Worm (Caenorhabditis elegans): ENCODE data around the gene exos-4.1.

Gene exos-4.1

DNA sequence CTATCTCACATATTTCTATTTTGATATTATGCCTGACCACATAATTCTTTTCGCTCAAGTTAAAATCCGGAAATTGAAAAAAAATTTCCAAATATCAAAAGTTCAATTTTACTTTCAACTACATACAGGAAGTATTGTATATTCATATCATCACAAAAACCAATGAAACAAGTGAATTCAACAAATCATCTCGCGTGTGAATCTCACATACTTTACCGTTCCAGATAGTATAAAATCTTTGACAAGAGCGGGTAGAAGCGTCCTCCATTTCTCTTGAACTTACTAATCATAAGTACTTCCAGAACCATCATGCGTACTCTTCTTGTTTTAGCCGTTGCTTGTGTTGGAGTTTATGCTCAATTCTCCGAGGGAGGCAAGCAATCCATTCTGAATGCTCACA, 27.4 kb upstream of the exos-4.1 start, which contains the start of gene scl-8:
Gene scl-8, plus strand, starts transcription at position 301 of the 400 bp plus-strand sequence.
- TF ChIP-seq ref-1 (GFP tag; conservative IDR thresholded peaks at IDR 0.05) (no peak), med-1 (GFP tag; optimal IDR thresholded peaks at IDR 0.05; ENCODE audit: insufficient read depth) (no peak), ztf-29 (GFP tag; IDR thresholded peaks at IDR 0.05) (no peak), ztf-23 (GFP tag; IDR thresholded peaks at IDR 0.05) (no peak), T22C8.4 (GFP tag; IDR thresholded peaks at IDR 0.05) (no peak)

DNA sequence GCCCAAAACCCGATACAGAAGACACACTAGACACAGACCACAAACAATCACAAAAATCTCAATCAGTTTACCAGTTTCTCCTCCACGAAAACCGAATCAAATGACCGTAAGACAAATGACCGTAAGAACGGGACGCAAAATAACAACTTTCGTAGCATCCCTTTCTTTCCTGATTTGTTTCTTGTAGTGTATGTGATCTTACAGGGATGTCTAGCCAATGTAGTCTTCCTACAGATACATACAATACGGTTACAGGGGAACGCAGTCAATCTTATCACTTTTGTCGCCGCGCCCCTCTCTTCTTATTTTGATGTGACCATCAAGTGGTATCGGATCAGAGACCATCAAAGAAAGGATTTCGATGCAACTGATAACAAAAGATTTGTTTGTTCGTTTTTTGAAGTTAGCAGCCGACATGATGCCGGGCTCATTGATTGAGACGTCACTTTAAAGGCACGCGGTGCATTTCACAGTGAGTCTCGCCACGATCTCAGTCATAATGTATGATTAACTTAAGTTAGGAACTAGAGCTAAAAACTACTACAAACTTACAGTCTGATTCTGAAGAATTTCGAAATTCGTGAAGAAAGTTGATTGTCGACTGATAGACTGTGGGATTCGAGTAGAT, 23.1 kb upstream of the exos-4.1 start:
- TF ChIP-seq med-1 (GFP tag; optimal IDR thresholded peaks at IDR 0.05; ENCODE audit: insufficient read depth) (no peak), ref-1 (GFP tag; conservative IDR thresholded peaks at IDR 0.05) (no peak), T22C8.4 (GFP tag; IDR thresholded peaks at IDR 0.05) (no peak), ztf-23 (GFP tag; IDR thresholded peaks at IDR 0.05) (no peak), klf-2 (GFP tag; conservative IDR thresholded peaks at IDR 0.05) (no peak), flt-1 (GFP tag; IDR thresholded peaks at IDR 0.05) (no peak), tab-1 (GFP tag; IDR thresholded peaks at IDR 0.05) (no peak), ztf-29 (GFP tag; IDR thresholded peaks at IDR 0.05) (no peak), cog-1 (tag; optimal IDR thresholded peaks at IDR 0.05) (no peak)

DNA sequence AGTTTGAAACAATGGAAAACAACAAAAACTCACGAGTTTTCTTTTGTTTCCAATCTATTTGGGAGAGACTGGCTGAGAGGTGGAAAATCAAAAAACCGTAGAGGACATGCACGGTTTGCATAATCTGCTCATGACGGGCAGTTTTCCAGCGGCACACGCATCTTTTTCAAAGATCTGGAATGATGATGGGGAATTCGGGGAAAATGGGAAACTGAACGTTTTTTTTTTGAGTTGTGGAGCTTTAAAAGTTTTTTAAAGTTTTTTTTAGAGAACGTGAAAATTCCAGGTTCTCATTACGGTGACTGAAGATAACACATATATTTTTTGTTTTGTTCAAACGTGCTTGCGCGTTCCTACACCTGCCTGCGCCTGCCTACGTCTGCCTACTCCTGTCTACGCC, 22.2 kb upstream of the exos-4.1 start, which contains the start of gene C39E9.7:
Gene C39E9.7, minus strand, starts transcription at position 101 of the 400 bp plus-strand sequence.
- no peak for TF ChIP-seq tab-1 (GFP tag; IDR thresholded peaks at IDR 0.05)
- TF ChIP-seq flt-1 (GFP tag; IDR thresholded peaks at IDR 0.05), result no peak
- TF ChIP-seq ztf-29 (GFP tag; IDR thresholded peaks at IDR 0.05), result no peak
- TF ChIP-seq T22C8.4 (GFP tag; IDR thresholded peaks at IDR 0.05), result no peak
- no peak for TF ChIP-seq cog-1 (tag; optimal IDR thresholded peaks at IDR 0.05)
- no peak for TF ChIP-seq klf-2 (GFP tag; conservative IDR thresholded peaks at IDR 0.05)
- no peak for TF ChIP-seq ztf-23 (GFP tag; IDR thresholded peaks at IDR 0.05)
- no peak for TF ChIP-seq ref-1 (GFP tag; conservative IDR thresholded peaks at IDR 0.05)
- no peak for TF ChIP-seq med-1 (GFP tag; optimal IDR thresholded peaks at IDR 0.05; ENCODE audit: insufficient read depth)

ce11 chrIV:13077694-13078093, 21.1 kb upstream of the exos-4.1 start:
- TF ChIP-seq ref-1 (GFP tag; conservative IDR thresholded peaks at IDR 0.05) (no peak), klf-2 (GFP tag; conservative IDR thresholded peaks at IDR 0.05) (no peak), flt-1 (GFP tag; IDR thresholded peaks at IDR 0.05) (no peak), T22C8.4 (GFP tag; IDR thresholded peaks at IDR 0.05) (no peak), ztf-23 (GFP tag; IDR thresholded peaks at IDR 0.05) (no peak), med-1 (GFP tag; optimal IDR thresholded peaks at IDR 0.05; ENCODE audit: insufficient read depth) (no peak), tab-1 (GFP tag; IDR thresholded peaks at IDR 0.05) (no peak), cog-1 (tag; optimal IDR thresholded peaks at IDR 0.05) (no peak), ztf-29 (GFP tag; IDR thresholded peaks at IDR 0.05) (no peak)

ce11 chrIV:13078342-13078741, 20.5 kb upstream of the exos-4.1 start:
- TF ChIP-seq tab-1 (GFP tag; IDR thresholded peaks at IDR 0.05) (no peak), ref-1 (GFP tag; conservative IDR thresholded peaks at IDR 0.05) (no peak), klf-2 (GFP tag; conservative IDR thresholded peaks at IDR 0.05) (no peak), flt-1 (GFP tag; IDR thresholded peaks at IDR 0.05) (no peak)

DNA sequence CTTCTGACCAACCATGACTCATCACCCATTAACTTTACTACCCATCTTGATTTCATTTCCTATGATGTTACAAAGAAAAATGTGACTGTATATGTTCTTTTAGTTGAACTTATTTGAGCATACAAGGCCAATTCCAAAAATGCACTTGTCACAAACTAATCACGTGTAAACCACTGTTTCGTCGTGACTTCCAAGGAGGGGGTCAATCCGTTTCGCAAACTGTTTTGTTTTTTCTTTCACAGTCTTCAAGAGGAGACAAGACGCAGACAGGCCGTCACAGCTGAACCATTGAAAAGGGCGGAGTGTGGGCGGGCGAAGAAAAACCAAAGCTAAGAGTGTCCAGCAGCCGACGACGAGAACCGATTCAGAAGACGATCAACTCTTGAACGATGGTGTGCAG, 19.7 kb upstream of the exos-4.1 start, which contains the start of gene C39E9.8:
Gene C39E9.8, plus strand, starts transcription at position 328 of the 400 bp plus-strand sequence.
- TF ChIP-seq ztf-29 (GFP tag; IDR thresholded peaks at IDR 0.05) (no peak), flt-1 (GFP tag; IDR thresholded peaks at IDR 0.05) (no peak), ref-1 (GFP tag; conservative IDR thresholded peaks at IDR 0.05) (no peak), klf-2 (GFP tag; conservative IDR thresholded peaks at IDR 0.05) (no peak), tab-1 (GFP tag; IDR thresholded peaks at IDR 0.05) (no peak), cog-1 (tag; optimal IDR thresholded peaks at IDR 0.05) (no peak), ztf-23 (GFP tag; IDR thresholded peaks at IDR 0.05) (no peak), T22C8.4 (GFP tag; IDR thresholded peaks at IDR 0.05) (no peak), med-1 (GFP tag; optimal IDR thresholded peaks at IDR 0.05; ENCODE audit: insufficient read depth) (no peak)

DNA sequence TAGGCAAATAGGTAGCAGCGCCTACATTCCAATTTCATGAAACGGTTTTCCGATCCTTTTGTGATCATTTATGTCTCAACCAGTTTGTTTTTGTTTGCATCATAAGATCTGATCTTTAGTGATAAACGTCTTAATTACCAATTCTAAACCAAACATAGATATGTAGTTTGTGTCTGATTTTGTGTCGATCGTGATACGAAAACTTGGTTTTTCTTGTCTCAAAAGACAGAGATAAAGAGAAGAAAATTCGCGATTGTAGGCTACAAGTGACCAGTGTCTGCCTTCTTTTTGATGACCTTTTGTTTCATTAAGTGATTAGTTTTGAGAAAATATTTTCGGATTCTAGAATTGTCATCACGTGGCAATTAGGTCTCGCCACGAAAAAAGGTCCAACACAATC, 18.6 kb upstream of the exos-4.1 start:
- no peak for TF ChIP-seq tab-1 (GFP tag; IDR thresholded peaks at IDR 0.05)

DNA sequence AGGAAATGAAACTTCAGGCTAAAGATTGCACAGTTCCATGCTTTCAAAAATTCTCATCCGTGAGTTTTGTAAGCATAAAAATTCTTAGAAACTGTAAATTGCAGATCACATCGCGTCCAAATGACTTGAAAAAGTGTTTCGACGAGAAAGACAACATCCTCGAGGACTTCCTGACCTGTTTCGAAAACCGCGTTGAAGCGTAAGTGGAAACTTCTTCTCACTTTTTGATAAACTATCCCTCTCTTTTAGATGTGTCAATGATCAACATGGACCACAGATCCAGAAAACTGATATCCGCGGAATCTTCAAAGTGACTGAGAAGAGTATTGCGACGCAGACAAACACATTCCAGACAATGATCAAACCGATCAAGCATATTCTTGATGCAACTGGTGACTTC, 17.9 kb upstream of the exos-4.1 start:
- no peak for TF ChIP-seq T22C8.4 (GFP tag; IDR thresholded peaks at IDR 0.05)
- no peak for TF ChIP-seq ztf-23 (GFP tag; IDR thresholded peaks at IDR 0.05)
- TF ChIP-seq cog-1 (tag; optimal IDR thresholded peaks at IDR 0.05), result no peak
- no peak for TF ChIP-seq klf-2 (GFP tag; conservative IDR thresholded peaks at IDR 0.05)
- TF ChIP-seq flt-1 (GFP tag; IDR thresholded peaks at IDR 0.05), result no peak
- no peak for TF ChIP-seq ztf-29 (GFP tag; IDR thresholded peaks at IDR 0.05)
- no peak for TF ChIP-seq tab-1 (GFP tag; IDR thresholded peaks at IDR 0.05)
- TF ChIP-seq med-1 (GFP tag; optimal IDR thresholded peaks at IDR 0.05; ENCODE audit: insufficient read depth), result no peak
- no peak for TF ChIP-seq ref-1 (GFP tag; conservative IDR thresholded peaks at IDR 0.05)

- TF ChIP-seq tab-1 (GFP tag; IDR thresholded peaks at IDR 0.05) (no peak), cog-1 (tag; optimal IDR thresholded peaks at IDR 0.05) (no peak), T22C8.4 (GFP tag; IDR thresholded peaks at IDR 0.05) (no peak), ztf-29 (GFP tag; IDR thresholded peaks at IDR 0.05) (no peak), ref-1 (GFP tag; conservative IDR thresholded peaks at IDR 0.05) (no peak), klf-2 (GFP tag; conservative IDR thresholded peaks at IDR 0.05) (no peak), med-1 (GFP tag; optimal IDR thresholded peaks at IDR 0.05; ENCODE audit: insufficient read depth) (no peak), ztf-23 (GFP tag; IDR thresholded peaks at IDR 0.05) (no peak), flt-1 (GFP tag; IDR thresholded peaks at IDR 0.05) (no peak)
These were observed 16.7 kb upstream of the exos-4.1 start for ce11 chrIV:13082106-13082505.
